Worm (Caenorhabditis elegans) whole organism, L4 larva: Measurements from ENCODE around the gene alg-4.

Experiments
- mdl-1 ChIP-seq, 2 experiments: fragments of 150-350 bp in 1 of 2; sonication (generic microtip) in 1 of 2; optimal IDR thresholded peaks; 2 replicates each; lab custom pipeline; 2014 to 2017; ENCODE audit warnings: missing biosample characterization in 2 of 2, missing genetic modification characterization in 2 of 2
- nhr-102 ChIP-seq: sonication (generic microtip); optimal IDR thresholded peaks from 2 replicates; lab custom pipeline; 2016; ENCODE audit warnings: mild to moderate bottlenecking, missing genetic modification characterization, moderate library complexity, missing compliant biosample characterization
- nhr-77 ChIP-seq: fragments of 150-350 bp; optimal IDR thresholded peaks from 2 replicates; lab custom pipeline; 2014; ENCODE audit warnings: missing biosample characterization, missing genetic modification characterization

ce11 chrIII:9908769-9909168 lies 17.5 kb upstream of the alg-4 start:
- no peak for TF ChIP-seq nhr-102
- no peak for TF ChIP-seq mdl-1 (tag; optimal IDR thresholded peaks at IDR 0.05; lab: Kevin White, UChicago)
- no peak for TF ChIP-seq nhr-77
